Worm (Caenorhabditis elegans) whole organism, L1 larva: ENCODE measurements around the gene cup-16.

Source experiments
- C34B4.2 ChIP-seq: sonication (generic microtip); optimal IDR thresholded peaks from 2 replicates; lab custom pipeline; 2017; ENCODE audit warnings: mild to moderate bottlenecking, missing genetic modification characterization, missing compliant biosample characterization
- aha-1 ChIP-seq: fragments of 150-350 bp; optimal IDR thresholded peaks from 2 replicates; lab custom pipeline; 2014; ENCODE audit warnings: missing biosample characterization, missing genetic modification characterization
- aly-2 ChIP-seq: fragments of 150-350 bp; optimal IDR thresholded peaks from 2 replicates; lab custom pipeline; 2014; ENCODE audit warnings: missing biosample characterization, missing genetic modification characterization
- blmp-1 ChIP-seq: fragments of 150-350 bp; optimal IDR thresholded peaks from 2 replicates; lab custom pipeline; 2014; ENCODE audit warnings: missing biosample characterization, missing genetic modification characterization
- ceh-88 ChIP-seq: fragments of 200-800 bp; sonication (Bioruptor generic); IDR thresholded peaks from 2 replicates; pipeline ENCODE4 v1.3.6; 2022; ENCODE audit warnings: missing genetic modification characterization, missing compliant biosample characterization
- ceh-90 ChIP-seq: sonication (generic microtip); optimal IDR thresholded peaks from 2 replicates; lab custom pipeline; 2016; ENCODE audit warnings: missing genetic modification characterization, missing compliant biosample characterization
- ces-1 ChIP-seq: fragments of 150-350 bp; optimal IDR thresholded peaks from 2 replicates; lab custom pipeline; 2014; ENCODE audit warnings: missing biosample characterization, missing genetic modification reagents, missing genetic modification characterization
- dpl-1 ChIP-seq, 3 experiments: fragments of 150-350 bp in 2 of 3; sonication (generic microtip) in 1 of 3; optimal IDR thresholded peaks; 2 replicates each; lab custom pipeline; 2014 to 2017; ENCODE audit warnings: missing biosample characterization in 3 of 3, missing genetic modification characterization in 3 of 3, missing genetic modification reagents in 3 of 3
- dsc-1 ChIP-seq: sonication (generic microtip); optimal IDR thresholded peaks from 2 replicates; lab custom pipeline; 2016; ENCODE audit warnings: mild to moderate bottlenecking, missing genetic modification characterization, missing compliant biosample characterization
- efl-1 ChIP-seq, 4 experiments: fragments of 150-350 bp; optimal IDR thresholded peaks in 3 of 4; peaks in 1 of 4; 1 replicate in 1 of 4; 2 replicates in 3 of 4; lab custom pipeline; 2014; ENCODE audit warnings: missing biosample characterization in 2 of 4, missing genetic modification characterization in 2 of 4, missing genetic modification reagents in 2 of 4
- egl-13 ChIP-seq: sonication (generic microtip); optimal IDR thresholded peaks from 2 replicates; lab custom pipeline; 2016; ENCODE audit warnings: missing genotype, missing genetic modification reagents, missing genetic modification characterization, missing compliant biosample characterization
- elt-3 ChIP-seq, 6 experiments: fragments of 150-350 bp in 1 of 6; sonication (generic microtip); optimal IDR thresholded peaks; 2 replicates each; lab custom pipeline; 2017 to 2018; ENCODE audit warnings: missing biosample characterization in 6 of 6, missing genetic modification characterization in 6 of 6, inconsistent platforms in 1 of 6
- fkh-10 ChIP-seq: sonication (generic microtip); optimal IDR thresholded peaks from 2 replicates; lab custom pipeline; 2017; ENCODE audit warnings: missing biosample characterization, missing genetic modification reagents, missing genetic modification characterization
- fkh-4 ChIP-seq: sonication (generic microtip); optimal IDR thresholded peaks from 2 replicates; lab custom pipeline; 2016; ENCODE audit warnings: missing compliant biosample characterization, missing genetic modification characterization, borderline replicate concordance
- fkh-8 ChIP-seq: sonication (generic microtip); optimal IDR thresholded peaks from 2 replicates; lab custom pipeline; 2016; ENCODE audit warnings: mild to moderate bottlenecking, missing genetic modification characterization, missing compliant biosample characterization
- hlh-4 ChIP-seq: sonication (generic microtip); optimal IDR thresholded peaks from 2 replicates; lab custom pipeline; 2016; ENCODE audit warnings: mild to moderate bottlenecking, missing genetic modification characterization, missing compliant biosample characterization
- hpl-2 ChIP-seq: fragments of 150-350 bp; optimal IDR thresholded peaks from 2 replicates; lab custom pipeline; 2014; ENCODE audit warnings: missing biosample characterization, missing genetic modification reagents, missing genetic modification characterization
- irx-1 ChIP-seq: sonication (generic microtip); optimal IDR thresholded peaks from 2 replicates; lab custom pipeline; 2016; ENCODE audit warnings: missing genetic modification characterization, missing compliant biosample characterization
- isw-1 ChIP-seq: fragments of 200-800 bp; sonication (Bioruptor generic); IDR thresholded peaks from 2 replicates; pipeline ENCODE4 v1.3.6; 2022; ENCODE audit warnings: missing genetic modification characterization, missing compliant biosample characterization
- lin-14 ChIP-seq: fragments of 200-800 bp; sonication (Bioruptor generic); optimal IDR thresholded peaks from 2 replicates; lab custom pipeline; 2018; ENCODE audit warnings: mild to moderate bottlenecking, missing genetic modification characterization, moderate library complexity, missing compliant biosample characterization
- lin-15B ChIP-seq: fragments of 150-350 bp; sonication (generic microtip); optimal IDR thresholded peaks from 3 replicates; lab custom pipeline; 2014; ENCODE audit warnings: missing biosample characterization, missing genetic modification characterization
- lin-35 ChIP-seq, 2 experiments: fragments of 150-350 bp; optimal IDR thresholded peaks; 2 replicates each; lab custom pipeline; 2014; ENCODE audit warnings: missing biosample characterization in 2 of 2, missing genetic modification characterization in 2 of 2, missing genetic modification reagents in 2 of 2
- lin-39 ChIP-seq: fragments of 150-350 bp; optimal IDR thresholded peaks from 2 replicates; lab custom pipeline; 2014; ENCODE audit warnings: missing biosample characterization, missing genetic modification reagents, missing genetic modification characterization
- mdl-1 ChIP-seq, 2 experiments: fragments of 150-350 bp; optimal IDR thresholded peaks; 2 replicates each; lab custom pipeline; 2014 to 2017; ENCODE audit warnings: missing biosample characterization in 2 of 2, missing genetic modification characterization in 2 of 2, inconsistent platforms in 1 of 2
- mef-2 ChIP-seq: fragments of 150-350 bp; optimal IDR thresholded peaks from 2 replicates; lab custom pipeline; 2014; ENCODE audit warnings: missing biosample characterization, missing genetic modification characterization
- mep-1 ChIP-seq: fragments of 150-350 bp; optimal IDR thresholded peaks from 2 replicates; lab custom pipeline; 2014; ENCODE audit warnings: missing biosample characterization, missing genetic modification characterization
- nhr-11 ChIP-seq: fragments of 150-350 bp; optimal IDR thresholded peaks from 2 replicates; lab custom pipeline; 2014; ENCODE audit warnings: missing biosample characterization, missing genetic modification characterization
- nhr-12 ChIP-seq: sonication (generic microtip); optimal IDR thresholded peaks from 2 replicates; lab custom pipeline; 2017; ENCODE audit warnings: missing biosample characterization, missing genetic modification characterization
- nhr-19 ChIP-seq: fragments of 200-800 bp; sonication (Bioruptor generic); conservative IDR thresholded peaks from 2 replicates; pipeline ENCODE4 v1.3.6; 2022; ENCODE audit warnings: missing genetic modification characterization, missing compliant biosample characterization
- nhr-20 ChIP-seq: sonication (generic microtip); optimal IDR thresholded peaks from 2 replicates; lab custom pipeline; 2016; ENCODE audit warnings: mild to moderate bottlenecking, missing genetic modification characterization, missing compliant biosample characterization
- nhr-237 ChIP-seq: fragments of 150-350 bp; optimal IDR thresholded peaks from 2 replicates; lab custom pipeline; 2014; ENCODE audit warnings: missing biosample characterization, missing genetic modification characterization
- nhr-47 ChIP-seq: sonication (generic microtip); optimal IDR thresholded peaks from 2 replicates; lab custom pipeline; 2016; ENCODE audit warnings: mild to moderate bottlenecking, missing genetic modification characterization, moderate library complexity, missing compliant biosample characterization
- nhr-76 ChIP-seq: sonication (generic microtip); optimal IDR thresholded peaks from 2 replicates; lab custom pipeline; 2017; ENCODE audit warnings: missing biosample characterization, missing genetic modification characterization
- nhr-84 ChIP-seq: sonication (generic microtip); optimal IDR thresholded peaks from 2 replicates; lab custom pipeline; 2017; ENCODE audit warnings: missing biosample characterization, missing genetic modification characterization
- nhr-85 ChIP-seq: sonication (generic microtip); peaks from one replicate; lab custom pipeline; 2016; ENCODE audit warnings: missing genetic modification characterization, inconsistent platforms, missing compliant biosample characterization
- pag-3 ChIP-seq: sonication (generic microtip); optimal IDR thresholded peaks from 2 replicates; lab custom pipeline; 2017; ENCODE audit warnings: missing genetic modification characterization, mild to moderate bottlenecking, missing compliant biosample characterization, antibody characterized with exemption, borderline replicate concordance; ENCODE audit not compliant: insufficient read depth
- pqm-1 ChIP-seq: sonication (generic microtip); optimal IDR thresholded peaks from 3 replicates; lab custom pipeline; 2017; ENCODE audit warnings: missing biosample characterization, missing genetic modification characterization
- rnt-1 ChIP-seq: sonication (generic microtip); optimal IDR thresholded peaks from 2 replicates; lab custom pipeline; 2016; ENCODE audit warnings: mild to moderate bottlenecking, missing genetic modification characterization, moderate library complexity, missing compliant biosample characterization
- skn-1 ChIP-seq: fragments of 150-350 bp; optimal IDR thresholded peaks from 2 replicates; lab custom pipeline; 2014; ENCODE audit warnings: missing biosample characterization, missing genetic modification characterization
- sox-4 ChIP-seq: sonication (generic microtip); optimal IDR thresholded peaks from 2 replicates; lab custom pipeline; 2016; ENCODE audit warnings: missing genetic modification characterization, missing compliant biosample characterization
- sptf-1 ChIP-seq: fragments of 150-350 bp; optimal IDR thresholded peaks from 2 replicates; lab custom pipeline; 2014; ENCODE audit warnings: missing biosample characterization, missing genetic modification characterization
- swsn-7 ChIP-seq: sonication (generic microtip); optimal IDR thresholded peaks from 2 replicates; lab custom pipeline; 2016; ENCODE audit warnings: missing genetic modification characterization, missing compliant biosample characterization
- unc-62 ChIP-seq: fragments of 150-350 bp; optimal IDR thresholded peaks from 2 replicates; lab custom pipeline; 2014; ENCODE audit warnings: missing biosample characterization, missing genetic modification reagents, missing genetic modification characterization
- unc-86 ChIP-seq: sonication (generic microtip); optimal IDR thresholded peaks from 2 replicates; lab custom pipeline; 2016; ENCODE audit warnings: missing genetic modification characterization, missing compliant biosample characterization
- unc-98 ChIP-seq: fragments of 200-800 bp; sonication (Bioruptor generic); IDR thresholded peaks from 2 replicates; pipeline ENCODE4 v1.3.6; 2022; ENCODE audit warnings: missing genetic modification characterization, missing compliant biosample characterization
- zag-1 ChIP-seq: fragments of 150-350 bp; optimal IDR thresholded peaks from 2 replicates; lab custom pipeline; 2014; ENCODE audit warnings: missing biosample characterization, missing genetic modification characterization
- zip-4 ChIP-seq: fragments of 200-800 bp; sonication (Bioruptor generic); optimal IDR thresholded peaks from 2 replicates; lab custom pipeline; 2018; ENCODE audit warnings: mild to moderate bottlenecking, missing genetic modification characterization, moderate library complexity, missing compliant biosample characterization
- ztf-11 ChIP-seq, 2 experiments: sonication (generic microtip); optimal IDR thresholded peaks; 2 replicates each; lab custom pipeline; 2016 to 2017; ENCODE audit warnings: missing genetic modification characterization in 2 of 2, missing biosample characterization in 1 of 2, missing compliant biosample characterization in 1 of 2
- ztf-4 ChIP-seq: fragments of 150-350 bp; optimal IDR thresholded peaks from 2 replicates; lab custom pipeline; 2014; ENCODE audit warnings: missing biosample characterization, missing genetic modification characterization

Gene cup-16

ce11 chrII:8741277-8741676 is 34.3 kb downstream of the cup-16 start (continued):
- peak; percentile 81 for TF ChIP-seq nhr-20 (tag; lab: Kevin White, UChicago)
- no peak for TF ChIP-seq fkh-10 (GFP tag; lab: Kevin White, UChicago)
- no peak for TF ChIP-seq fkh-8 (tag; lab: Kevin White, UChicago)
- TF ChIP-seq nhr-11, result no peak
- TF ChIP-seq, all 84 proteins: peak for 21

- TF ChIP-seq isw-1 (GFP tag; lab: Robert Waterston, UW), result no peak
- no peak for TF ChIP-seq ces-1
- no peak for TF ChIP-seq ceh-88 (GFP tag; lab: Robert Waterston, UW)
- TF ChIP-seq sox-4 (tag; lab: Kevin White, UChicago), result no peak
- no peak for TF ChIP-seq zip-4
- TF ChIP-seq nhr-237 (tag; lab: Kevin White, UChicago), result no peak
- no peak for TF ChIP-seq lin-39 (tag; lab: Kevin White, UChicago)
- no peak for TF ChIP-seq ceh-90 (tag; lab: Kevin White, UChicago)
- TF ChIP-seq dsc-1 (tag; lab: Kevin White, UChicago), result no peak
- peak; percentile 55 for TF ChIP-seq ztf-4 (tag; lab: Kevin White, UChicago)
- no peak for TF ChIP-seq unc-98 (GFP tag; lab: Robert Waterston, UW)
- peak; percentile 100 for TF ChIP-seq nhr-85 (tag; lab: Kevin White, UChicago)
- TF ChIP-seq hpl-2 (GFP tag; lab: Kevin White, UChicago), result no peak
- TF ChIP-seq egl-13 (tag; lab: Kevin White, UChicago), result no peak
- TF ChIP-seq nhr-11, result peak; percentile 70
- no peak for TF ChIP-seq fkh-4 (tag; lab: Kevin White, UChicago)
- no peak for TF ChIP-seq unc-86 (tag; lab: Kevin White, UChicago)
- TF ChIP-seq C34B4.2 (tag; lab: Kevin White, UChicago), result no peak
- TF ChIP-seq irx-1 (tag; lab: Kevin White, UChicago), result no peak
- no peak for TF ChIP-seq sptf-1 (tag; lab: Kevin White, UChicago)
- peak in 2 of 3 experiments; percentile 19 to 31 for TF ChIP-seq dpl-1 (GFP tag; optimal IDR thresholded peaks at IDR 0.05; lab: Kevin White, UChicago)
- TF ChIP-seq fkh-10 (GFP tag; lab: Kevin White, UChicago), result no peak
- no peak for TF ChIP-seq ztf-11 (tag; optimal IDR thresholded peaks at IDR 0.05; lab: Kevin White, UChicago)
- no peak for TF ChIP-seq nhr-84 (tag; lab: Kevin White, UChicago)
- peak in 1 of 2 experiments; percentile 10 for TF ChIP-seq efl-1 (optimal IDR thresholded peaks at IDR 0.05; lab: Kevin White, UChicago)
- TF ChIP-seq efl-1 (GFP tag; optimal IDR thresholded peaks at IDR 0.05 in 1 of 2; lab: Kevin White, UChicago), result peak in 1 of 2 experiments; percentile 89
- TF ChIP-seq pag-3, result no peak
- peak; percentile 91 for TF ChIP-seq lin-14 (GFP tag; lab: Kevin White, UChicago)
- peak; percentile 79 for TF ChIP-seq nhr-47
- TF ChIP-seq mef-2, result no peak
- peak in 1 of 2 experiments; percentile 97 for TF ChIP-seq mdl-1 (tag; optimal IDR thresholded peaks at IDR 0.05; lab: Kevin White, UChicago)
- TF ChIP-seq elt-3 (tag; optimal IDR thresholded peaks at IDR 0.05; lab: Kevin White, UChicago), result peak in 5 of 6 experiments; percentile 29 to 97 (median 64)
- TF ChIP-seq lin-35 (GFP tag; optimal IDR thresholded peaks at IDR 0.05; lab: Kevin White, UChicago), result peak in 1 of 2 experiments; percentile 81
- TF ChIP-seq swsn-7 (tag; lab: Kevin White, UChicago), result peak; percentile 16
- peak; percentile 79 for TF ChIP-seq mep-1 (tag; lab: Kevin White, UChicago)
- no peak for TF ChIP-seq unc-62 (GFP tag; lab: Kevin White, UChicago)
- TF ChIP-seq zag-1 (tag; lab: Kevin White, UChicago), result no peak
- TF ChIP-seq lin-15B (tag; lab: Kevin White, UChicago), result no peak
- no peak for TF ChIP-seq aha-1
- peak; percentile 91 for TF ChIP-seq blmp-1
- TF ChIP-seq nhr-12 (tag; lab: Kevin White, UChicago), result no peak
- no peak for TF ChIP-seq aly-2 (tag; lab: Kevin White, UChicago)
- no peak for TF ChIP-seq nhr-76
- no peak for TF ChIP-seq pqm-1 (tag; lab: Kevin White, UChicago)
- TF ChIP-seq nhr-19 (GFP tag; lab: Robert Waterston, UW), result peak; percentile 87
- TF ChIP-seq hlh-4 (tag; lab: Kevin White, UChicago), result no peak
- TF ChIP-seq skn-1 (tag; lab: Kevin White, UChicago), result peak; percentile 53
- TF ChIP-seq rnt-1, result peak; percentile 13
Observed at ce11 chrII:8742006-8742847, 35.3 kb downstream of the cup-16 start.
